Worm (Caenorhabditis elegans) whole organism, young adult: ENCODE data around the gene srt-37.
"Not testable (repeated sequence)": the region's sequence is repeated elsewhere in the genome, so short reads cannot be mapped to it uniquely, and the experiment has no call there.

ENCODE experiments used
- B0261.1 ChIP-seq: sonication (generic microtip); optimal IDR thresholded peaks from 2 replicates; lab custom pipeline; 2016; ENCODE audit warnings: mild to moderate bottlenecking, missing genetic modification characterization, moderate library complexity, missing compliant biosample characterization
- F39B2.1 ChIP-seq: fragments of 200-800 bp; sonication (Bioruptor generic); IDR thresholded peaks from 2 replicates; pipeline ENCODE4 v1.3.6; 2022; ENCODE audit warnings: missing genetic modification reagents, missing genetic modification characterization, missing compliant biosample characterization
- F57A8.1 ChIP-seq: fragments of 200-800 bp; sonication (Bioruptor generic); optimal IDR thresholded peaks from 2 replicates; lab custom pipeline; 2018; ENCODE audit warnings: mild to moderate bottlenecking, missing genetic modification characterization, moderate library complexity, missing compliant biosample characterization
- K11D2.4 ChIP-seq: fragments of 200-800 bp; sonication (Bioruptor generic); IDR thresholded peaks from 2 replicates; pipeline ENCODE4 v1.3.6; 2022; ENCODE audit warnings: missing genetic modification reagents, missing genetic modification characterization, missing compliant biosample characterization
- T26A5.8 ChIP-seq: sonication (generic microtip); optimal IDR thresholded peaks from 2 replicates; lab custom pipeline; 2016; ENCODE audit warnings: missing genetic modification characterization, missing compliant biosample characterization
- Y95B8A.8 ChIP-seq: fragments of 200-800 bp; sonication (Bioruptor generic); IDR thresholded peaks from 2 replicates; pipeline ENCODE4 v1.3.6; 2022; ENCODE audit warnings: missing genetic modification reagents, missing genetic modification characterization, missing compliant biosample characterization
- ZK185.1 ChIP-seq: sonication (generic microtip); optimal IDR thresholded peaks from 2 replicates; lab custom pipeline; 2016; ENCODE audit warnings: mild to moderate bottlenecking, missing genetic modification characterization, missing compliant biosample characterization; ENCODE audit not compliant: poor library complexity, severe bottlenecking
- aptf-3 ChIP-seq: fragments of 200-800 bp; sonication (Bioruptor generic); IDR thresholded peaks from 2 replicates; pipeline ENCODE4 v1.3.6; 2022; ENCODE audit warnings: missing genetic modification characterization, missing compliant biosample characterization
- atf-7 ChIP-seq: sonication (generic microtip); optimal IDR thresholded peaks from 2 replicates; lab custom pipeline; 2017; ENCODE audit warnings: mild to moderate bottlenecking, missing genetic modification characterization, missing compliant biosample characterization
- athp-1 ChIP-seq: sonication (generic microtip); optimal IDR thresholded peaks from 2 replicates; lab custom pipeline; 2017; ENCODE audit warnings: mild to moderate bottlenecking, missing genetic modification characterization, missing compliant biosample characterization
- attf-3 ChIP-seq: fragments of 200-800 bp; sonication (Bioruptor generic); conservative IDR thresholded peaks from 2 replicates; pipeline ENCODE4 v1.3.6; 2022; ENCODE audit warnings: missing genetic modification reagents, missing genetic modification characterization, missing compliant biosample characterization
- attf-5 ChIP-seq: fragments of 200-800 bp; sonication (Bioruptor generic); optimal IDR thresholded peaks from 2 replicates; lab custom pipeline; 2018; ENCODE audit warnings: mild to moderate bottlenecking, missing genetic modification characterization, missing compliant biosample characterization
- bed-1 ChIP-seq: fragments of 200-800 bp; sonication (Bioruptor generic); IDR thresholded peaks from 2 replicates; pipeline ENCODE4 v1.3.6; 2022; ENCODE audit warnings: missing genetic modification reagents, missing genetic modification characterization, missing compliant biosample characterization
- ceh-40 ChIP-seq: fragments of 200-800 bp; sonication (Bioruptor generic); IDR thresholded peaks from 2 replicates; pipeline ENCODE4 v1.3.6; 2022; ENCODE audit warnings: missing genetic modification characterization, missing compliant biosample characterization
- ceh-58 ChIP-seq: fragments of 200-800 bp; sonication (Bioruptor generic); IDR thresholded peaks from 2 replicates; pipeline ENCODE4 v1.3.6; 2022; ENCODE audit warnings: missing genetic modification characterization, missing compliant biosample characterization
- chd-7 ChIP-seq: sonication (generic microtip); optimal IDR thresholded peaks from 2 replicates; lab custom pipeline; 2016; ENCODE audit warnings: mild to moderate bottlenecking, missing genetic modification characterization, moderate library complexity, missing compliant biosample characterization
- die-1 ChIP-seq: sonication (generic microtip); optimal IDR thresholded peaks from 2 replicates; lab custom pipeline; 2016; ENCODE audit warnings: missing genotype, mild to moderate bottlenecking, missing genetic modification characterization, missing compliant biosample characterization
- dox-1 ChIP-seq: fragments of 200-800 bp; sonication (Bioruptor generic); IDR thresholded peaks from 2 replicates; pipeline ENCODE4 v1.3.6; 2022; ENCODE audit warnings: missing genetic modification reagents, missing genetic modification characterization, missing compliant biosample characterization
- dpl-1 ChIP-seq: fragments of 150-350 bp; optimal IDR thresholded peaks from 2 replicates; lab custom pipeline; 2014; ENCODE audit warnings: missing biosample characterization, missing genetic modification reagents, missing genetic modification characterization
- egrh-3 ChIP-seq: fragments of 200-800 bp; sonication (Bioruptor generic); IDR thresholded peaks from 2 replicates; pipeline ENCODE4 v1.3.6; 2022; ENCODE audit warnings: missing genetic modification reagents, missing genetic modification characterization, missing compliant biosample characterization
- fkh-3 ChIP-seq: sonication (generic microtip); optimal IDR thresholded peaks from 2 replicates; lab custom pipeline; 2016; ENCODE audit warnings: mild to moderate bottlenecking, missing genetic modification characterization, missing compliant biosample characterization
- gei-17 ChIP-seq: fragments of 200-800 bp; sonication (Bioruptor generic); optimal IDR thresholded peaks from 2 replicates; lab custom pipeline; 2018; ENCODE audit warnings: mild to moderate bottlenecking, missing genetic modification characterization, missing compliant biosample characterization
- hmg-1.2 ChIP-seq: fragments of 200-800 bp; sonication (Bioruptor generic); IDR thresholded peaks from 2 replicates; pipeline ENCODE4 v1.3.6; 2022; ENCODE audit warnings: missing genetic modification reagents, missing genetic modification characterization, missing compliant biosample characterization
- lsl-1 ChIP-seq: fragments of 200-800 bp; sonication (Bioruptor generic); optimal IDR thresholded peaks from 2 replicates; lab custom pipeline; 2018; ENCODE audit warnings: mild to moderate bottlenecking, missing genetic modification characterization, moderate library complexity, missing compliant biosample characterization
- madf-10 ChIP-seq: sonication (generic microtip); optimal IDR thresholded peaks from 2 replicates; lab custom pipeline; 2016; ENCODE audit warnings: mild to moderate bottlenecking, missing genetic modification characterization, missing compliant biosample characterization
- madf-6 ChIP-seq: fragments of 200-800 bp; sonication (Bioruptor generic); IDR thresholded peaks from 2 replicates; pipeline ENCODE4 v1.3.6; 2022; ENCODE audit warnings: missing genetic modification reagents, missing genetic modification characterization, missing compliant biosample characterization
- madf-8 ChIP-seq: fragments of 200-800 bp; sonication (Bioruptor generic); conservative IDR thresholded peaks from 2 replicates; pipeline ENCODE4 v1.3.6; 2022; ENCODE audit warnings: missing genetic modification reagents, missing genetic modification characterization, missing compliant biosample characterization
- nhr-179 ChIP-seq: sonication (generic microtip); optimal IDR thresholded peaks from 2 replicates; lab custom pipeline; 2016; ENCODE audit warnings: mild to moderate bottlenecking, missing genetic modification characterization, missing compliant biosample characterization
- nhr-90 ChIP-seq: sonication (generic microtip); optimal IDR thresholded peaks from 2 replicates; lab custom pipeline; 2016; ENCODE audit warnings: missing genotype, mild to moderate bottlenecking, missing genetic modification characterization, missing compliant biosample characterization
- rec-8 ChIP-seq, 2 experiments: sonication (generic microtip); optimal IDR thresholded peaks; 2 replicates each; lab custom pipeline; 2016; ENCODE audit warnings: mild to moderate bottlenecking in 2 of 2, missing genetic modification characterization in 2 of 2, missing genetic modification reagents in 2 of 2, missing genotype in 2 of 2, missing biosample characterization in 1 of 2, missing compliant biosample characterization in 1 of 2, moderate library complexity in 1 of 2
- sea-2 ChIP-seq: fragments of 200-800 bp; sonication (Bioruptor generic); IDR thresholded peaks from 2 replicates; pipeline ENCODE4 v1.3.6; 2022; ENCODE audit warnings: missing genetic modification characterization, missing compliant biosample characterization
- snpc-4 ChIP-seq, 5 experiments: fragments of 150-350 bp in 1 of 5; sonication (generic microtip) in 4 of 5; optimal IDR thresholded peaks; 2 replicates each; lab custom pipeline; 2014 to 2018; ENCODE audit warnings: missing genetic modification characterization in 5 of 5, missing biosample characterization in 3 of 5, antibody characterized with exemption in 2 of 5, mild to moderate bottlenecking in 2 of 5, missing compliant biosample characterization in 2 of 5, missing genotype in 2 of 5, moderate library complexity in 2 of 5, missing genetic modification reagents in 1 of 5
- unc-130 ChIP-seq: sonication (generic microtip); optimal IDR thresholded peaks from 2 replicates; lab custom pipeline; 2016; ENCODE audit warnings: missing genetic modification reagents, missing genetic modification characterization, missing compliant biosample characterization
- xnd-1 ChIP-seq: sonication (generic microtip); optimal IDR thresholded peaks from 2 replicates; lab custom pipeline; 2016; ENCODE audit warnings: missing genotype, missing genetic modification reagents, missing genetic modification characterization, missing compliant biosample characterization
- zfh-2 ChIP-seq: fragments of 200-800 bp; sonication (Bioruptor generic); conservative IDR thresholded peaks from 2 replicates; pipeline ENCODE4 v1.3.6; 2022; ENCODE audit warnings: missing genetic modification reagents, missing genetic modification characterization, missing compliant biosample characterization
- ztf-18 ChIP-seq: sonication (generic microtip); optimal IDR thresholded peaks from 2 replicates; lab custom pipeline; 2016; ENCODE audit warnings: missing genotype, mild to moderate bottlenecking, missing genetic modification characterization, missing compliant biosample characterization
- ztf-22 ChIP-seq: fragments of 200-800 bp; sonication (Bioruptor generic); optimal IDR thresholded peaks from 2 replicates; lab custom pipeline; 2018; ENCODE audit warnings: mild to moderate bottlenecking, missing genetic modification characterization, moderate library complexity, missing compliant biosample characterization

Gene srt-37

ce11 chrV:4298579-4298978, 17.0 kb upstream of the srt-37 start, which contains the start of gene ZC132.11:
TSS of gene ZC132.11 (minus strand) at chrV:4298679.
- no peak for TF ChIP-seq B0261.1 (tag; lab: Kevin White, UChicago)
- TF ChIP-seq aptf-3 (GFP tag; lab: Robert Waterston, UW): no peak

DNA sequence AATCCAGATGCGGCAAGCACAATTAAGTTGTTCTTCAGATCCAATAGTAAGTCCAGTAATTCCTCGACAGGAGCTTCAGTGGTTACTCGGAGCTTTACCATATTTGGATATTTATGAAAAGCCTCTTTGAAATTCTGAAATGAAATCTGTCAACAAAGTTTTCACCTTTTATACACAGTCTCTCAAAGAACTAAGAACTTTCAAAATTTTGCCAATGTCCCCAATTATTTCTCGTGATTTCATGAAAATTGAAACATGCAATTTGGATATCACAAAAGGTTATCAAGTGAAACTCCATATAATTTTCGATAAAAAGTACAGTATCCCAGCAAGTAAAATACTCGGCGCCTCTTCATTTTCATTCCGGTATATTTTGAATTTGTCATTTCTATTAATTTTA, 14.3 kb upstream of the srt-37 start, which contains the start of gene F47D2.11:
Gene F47D2.11, minus strand, starts transcription at position 101 of the 400 bp plus-strand sequence.
- TF ChIP-seq gei-17 (GFP tag; lab: Kevin White, UChicago): no peak
- no peak for TF ChIP-seq ceh-58 (GFP tag; lab: Robert Waterston, UW)
- no peak for TF ChIP-seq hmg-1.2 (GFP tag; lab: Robert Waterston, UW)
- TF ChIP-seq ZK185.1 (tag; lab: Kevin White, UChicago): no peak
- no peak for TF ChIP-seq nhr-90 (tag; lab: Kevin White, UChicago)
- TF ChIP-seq madf-8 (GFP tag; lab: Robert Waterston, UW): no peak
- no peak for TF ChIP-seq T26A5.8 (tag; lab: Kevin White, UChicago)
- no peak for TF ChIP-seq bed-1 (GFP tag; lab: Robert Waterston, UW)
- no peak for TF ChIP-seq rec-8 (tag; optimal IDR thresholded peaks at IDR 0.05; lab: Kevin White, UChicago)
- TF ChIP-seq fkh-3: no peak
- no peak for TF ChIP-seq lsl-1
- TF ChIP-seq, all 124 proteins: peak for 0

- not testable (repeated sequence) for TF ChIP-seq Y95B8A.8 (GFP tag; lab: Robert Waterston, UW); madf-10 (tag; lab: Kevin White, UChicago); dpl-1
Measured at ce11 chrV:4293425-4293824, 11.8 kb upstream of the srt-37 start, which contains the start of gene srh-194. TSS of gene srh-194 (minus strand) at chrV:4293525.

DNA sequence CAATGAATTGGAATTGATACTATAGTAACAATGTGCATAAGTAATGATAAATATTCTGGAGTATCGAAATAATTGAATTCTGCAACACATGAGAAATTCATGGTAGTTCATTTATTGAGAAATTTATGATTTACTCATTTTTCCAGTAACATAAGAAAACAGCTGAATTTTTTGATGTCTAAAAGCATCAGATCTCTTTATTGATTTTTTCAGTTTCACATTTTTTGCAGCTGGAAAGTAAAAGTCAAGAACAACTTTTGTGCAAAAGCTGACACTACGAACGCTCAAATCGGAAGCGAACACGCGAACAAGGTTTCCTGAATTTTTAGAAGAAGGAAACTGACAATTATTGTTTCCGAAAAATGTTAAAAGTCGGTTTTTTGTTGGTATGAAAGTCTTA, 8.5 kb upstream of the srt-37 start, which contains the start of gene srh-193:
Gene srh-193, minus strand, starts transcription at position 101 of the 400 bp plus-strand sequence.
- TF ChIP-seq F57A8.1 (GFP tag; lab: Kevin White, UChicago); snpc-4 (GFP tag; optimal IDR thresholded peaks at IDR 0.05; lab: Kevin White, UChicago); snpc-4 (tag; optimal IDR thresholded peaks at IDR 0.05; lab: Kevin White, UChicago); madf-6 (GFP tag; lab: Robert Waterston, UW): not testable (repeated sequence)

DNA sequence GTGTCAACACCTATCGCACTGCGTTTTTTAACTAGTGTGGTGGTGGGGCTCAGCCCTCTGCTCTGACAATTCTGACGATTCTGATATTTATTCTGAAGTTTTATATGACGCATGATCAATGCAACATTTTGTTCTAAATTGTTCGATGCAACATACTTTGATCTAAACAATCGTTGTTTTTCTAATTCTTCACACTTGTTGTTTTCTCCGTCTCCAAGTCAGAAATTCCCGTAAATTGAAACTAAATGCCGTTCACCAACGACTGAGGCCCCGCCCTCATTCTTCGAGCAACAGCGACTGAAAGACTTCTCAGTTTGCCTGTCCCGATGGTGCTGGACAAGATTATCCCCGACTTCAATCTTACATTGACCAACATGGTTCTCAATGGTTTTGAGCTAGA, 3.1 kb upstream of the srt-37 start, which contains the start of gene srt-19:
Gene srt-19, plus strand, starts transcription at position 301 of the 400 bp plus-strand sequence.
- TF ChIP-seq F39B2.1 (GFP tag; lab: Robert Waterston, UW); nhr-179 (tag; lab: Kevin White, UChicago); xnd-1: not testable (repeated sequence)

ce11 chrV:4278735-4279134, 2.9 kb downstream of the srt-37 start, which contains the start of gene srt-20:
TSS of gene srt-20 (minus strand) at chrV:4278835.
- not testable (repeated sequence) for TF ChIP-seq unc-130 (GFP tag; lab: Kevin White, UChicago); attf-3; die-1 (tag; lab: Kevin White, UChicago)

DNA sequence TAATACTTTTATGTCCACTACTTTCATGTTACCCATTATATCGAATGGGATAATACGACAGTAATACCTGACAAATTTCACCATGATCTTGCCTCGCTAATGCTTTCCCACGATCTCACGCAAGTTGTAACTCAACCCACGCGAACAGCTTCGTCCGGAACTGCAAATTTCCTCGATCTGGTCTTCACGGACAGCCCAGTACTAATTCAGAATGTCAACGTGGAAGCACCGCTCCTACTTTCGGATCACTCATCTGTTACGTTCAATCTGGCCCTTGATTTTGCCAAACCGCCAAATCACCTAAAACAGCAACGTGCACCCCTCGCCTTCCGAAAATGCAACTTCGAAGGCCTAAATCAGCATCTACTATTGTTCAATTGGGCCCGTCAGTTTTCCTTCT, 8.2 kb downstream of the srt-37 start:
- TF ChIP-seq K11D2.4: no peak
- TF ChIP-seq ztf-18 (tag; lab: Kevin White, UChicago): no peak
- no peak for TF ChIP-seq athp-1 (tag; lab: Kevin White, UChicago)
- no peak for TF ChIP-seq sea-2
- TF ChIP-seq F39B2.1 (GFP tag; lab: Robert Waterston, UW): no peak
- no peak for TF ChIP-seq F57A8.1 (GFP tag; lab: Kevin White, UChicago)
- TF ChIP-seq atf-7 (tag; lab: Kevin White, UChicago): no peak
- TF ChIP-seq egrh-3 (GFP tag; lab: Robert Waterston, UW): no peak
- no peak for TF ChIP-seq nhr-90 (tag; lab: Kevin White, UChicago)
- TF ChIP-seq ceh-40 (GFP tag; lab: Robert Waterston, UW): no peak
- TF ChIP-seq dox-1: no peak
- no peak for TF ChIP-seq attf-5
- no peak for TF ChIP-seq madf-6 (GFP tag; lab: Robert Waterston, UW)
- TF ChIP-seq chd-7 (tag; lab: Kevin White, UChicago): no peak
- TF ChIP-seq zfh-2 (GFP tag; lab: Robert Waterston, UW): no peak
- no peak for TF ChIP-seq ztf-22 (GFP tag; lab: Kevin White, UChicago)
- TF ChIP-seq madf-10 (tag; lab: Kevin White, UChicago): no peak
